Fruit fly (Drosophila melanogaster): ENCODE data around the gene CG11656.

CG11656 gene

dm6 chr3R:13042258-13043032 lies 32.8 kb downstream of the CG11656 start, which contains the start of gene snk:
Gene snk, minus strand, starts transcription at chr3R:13042770.
- TF ChIP-seq fd102C (GFP tag; optimal IDR thresholded peaks at IDR 0.05) = no peak
- no peak for TF ChIP-seq Side (GFP tag; optimal IDR thresholded peaks at IDR 0.05)
- TF ChIP-seq nau (GFP tag; optimal IDR thresholded peaks at IDR 0.05) = no peak
- no peak for TF ChIP-seq Ssrp (tag; optimal IDR thresholded peaks at IDR 0.05)
- TF ChIP-seq Sox102F (GFP tag; optimal IDR thresholded peaks at IDR 0.05) = no peak
- no peak for TF ChIP-seq sens (GFP tag)
- TF ChIP-seq CG16813 (GFP tag; IDR thresholded peaks at IDR 0.05; ENCODE audit: partially characterized antibody) = no peak
- peak; percentile 36 for TF ChIP-seq Hr39 (optimal IDR thresholded peaks at IDR 0.05)
- TF ChIP-seq H15 (GFP tag; IDR thresholded peaks at IDR 0.05) = no peak
- no peak for TF ChIP-seq nerfin-2 (GFP tag; IDR thresholded peaks at IDR 0.05; ENCODE audit: partially characterized antibody)
- TF ChIP-seq salm (tag; optimal IDR thresholded peaks at IDR 0.05) = no peak
- TF ChIP-seq Trl (optimal IDR thresholded peaks at IDR 0.05) = peak in 1 of 2 experiments; percentile 38
- TF ChIP-seq Trl (GFP tag; optimal IDR thresholded peaks at IDR 0.05) = no peak
- TF ChIP-seq Ets65A (GFP tag) = peak; percentile 54
- no peak for TF ChIP-seq CG11723 (GFP tag; optimal IDR thresholded peaks at IDR 0.05)
- TF ChIP-seq emc (GFP tag; optimal IDR thresholded peaks at IDR 0.05) = no peak
- no peak for TF ChIP-seq danr (GFP tag; IDR thresholded peaks at IDR 0.05)
- TF ChIP-seq Med (GFP tag) = peak; percentile 66
- TF ChIP-seq CG12299 (tag; optimal IDR thresholded peaks at IDR 0.05) = no peak
- TF ChIP-seq tin (GFP tag; optimal IDR thresholded peaks at IDR 0.05) = no peak
- no peak for TF ChIP-seq tup (GFP tag; optimal IDR thresholded peaks at IDR 0.05)
- no peak for TF ChIP-seq dan (GFP tag; IDR thresholded peaks at IDR 0.05)
- no peak for TF ChIP-seq lilli (GFP tag; optimal IDR thresholded peaks at IDR 0.05)
- TF ChIP-seq E2f1 (GFP tag; IDR thresholded peaks at IDR 0.05) = no peak
- no peak for TF ChIP-seq Fer3 (tag; optimal IDR thresholded peaks at IDR 0.05)
- no peak for TF ChIP-seq CG9797 (GFP tag; optimal IDR thresholded peaks at IDR 0.05)
- no peak for TF ChIP-seq CG6791 (GFP tag; IDR thresholded peaks at IDR 0.05; ENCODE audit: partially characterized antibody)
- 0 out of 4 replicates have a peak, but pooled peaks have one; percentile 61 for TF ChIP-seq chinmo (GFP tag; IDR thresholded peaks at IDR 0.05; ENCODE audit: partially characterized antibody)
- TF ChIP-seq mld (GFP tag; IDR thresholded peaks at IDR 0.05; ENCODE audit: partially characterized antibody) = no peak
- no peak for TF ChIP-seq Deaf1 (tag; optimal IDR thresholded peaks at IDR 0.05)
- peak; percentile 34 for TF ChIP-seq exex (tag; optimal IDR thresholded peaks at IDR 0.05)
- 0 out of 2 replicates have a peak, but pooled peaks have one; percentile 5 for TF ChIP-seq sim (GFP tag; IDR thresholded peaks at IDR 0.05)
- no peak for TF ChIP-seq Meics (GFP tag; optimal IDR thresholded peaks at IDR 0.05)
- no peak for TF ChIP-seq CG7928 (GFP tag; optimal IDR thresholded peaks at IDR 0.05)
- no peak for TF ChIP-seq wor (GFP tag; IDR thresholded peaks at IDR 0.05)
- no peak for TF ChIP-seq Dek (tag; optimal IDR thresholded peaks at IDR 0.05)
- TF ChIP-seq CG8089 (GFP tag; optimal IDR thresholded peaks at IDR 0.05) = no peak
- TF ChIP-seq psq (GFP tag; optimal IDR thresholded peaks at IDR 0.05) = no peak
- TF ChIP-seq Dip2 (GFP tag; IDR thresholded peaks at IDR 0.05) = no peak
- TF ChIP-seq CG10462 (GFP tag; optimal IDR thresholded peaks at IDR 0.05) = no peak
- 0 out of 3 replicates have a peak, but pooled peaks have one; percentile 8 for TF ChIP-seq hb (GFP tag; IDR thresholded peaks at IDR 0.05; ENCODE audit: partially characterized antibody)
- TF ChIP-seq Ravus (GFP tag; IDR thresholded peaks at IDR 0.05) = no peak
- TF ChIP-seq CG6765 (GFP tag; optimal IDR thresholded peaks at IDR 0.05) = no peak
- no peak for TF ChIP-seq CG13775 (GFP tag; optimal IDR thresholded peaks at IDR 0.05)

Data from whole organism, embryonic.